Fruit fly (Drosophila melanogaster) whole organism, embryonic: ENCODE measurements around the gene CG43245.

ENCODE experiments used
- Bgb ChIP-seq: fragments of 200-800 bp; sonication (Bioruptor generic); IDR thresholded peaks from 2 replicates; pipeline ENCODE4 v1.3.6; 2022; ENCODE audit warnings: missing biosample characterization, missing genetic modification characterization; ENCODE audit not compliant: partially characterized antibody
- CG10543 ChIP-seq: fragments of 200-800 bp; sonication (Bioruptor generic); optimal IDR thresholded peaks from 3 replicates; lab custom pipeline; 2017; ENCODE audit warnings: missing biosample characterization, mild to moderate bottlenecking, missing genetic modification characterization, moderate library complexity
- CG12769 ChIP-seq: fragments of 200-800 bp; sonication (Bioruptor generic); optimal IDR thresholded peaks from 2 replicates; lab custom pipeline; 2019; ENCODE audit warnings: missing biosample characterization, mild to moderate bottlenecking, missing genetic modification characterization, moderate library complexity
- CG13287 ChIP-seq: fragments of 200-800 bp; sonication (Bioruptor generic); IDR thresholded peaks from 2 replicates; pipeline ENCODE4 v1.3.6; 2022; ENCODE audit warnings: missing biosample characterization, missing genetic modification characterization; ENCODE audit not compliant: partially characterized antibody
- CG13894 ChIP-seq: fragments of 200-800 bp; sonication (Bioruptor generic); optimal IDR thresholded peaks from 3 replicates; lab custom pipeline; 2018; ENCODE audit warnings: missing biosample characterization, mild to moderate bottlenecking, missing genetic modification characterization, moderate library complexity
- CG14014 ChIP-seq: fragments of 200-800 bp; sonication (Bioruptor generic); IDR thresholded peaks from 2 replicates; pipeline ENCODE4 v1.3.6; 2022; ENCODE audit warnings: missing biosample characterization, missing genetic modification characterization
- CG14860 ChIP-seq: fragments of 200-800 bp; sonication (Bioruptor generic); IDR thresholded peaks from 3 replicates; pipeline ENCODE4 v1.3.6; 2022; ENCODE audit warnings: missing biosample characterization, missing genetic modification characterization; ENCODE audit not compliant: partially characterized antibody
- CG15073 ChIP-seq: fragments of 200-800 bp; sonication (Bioruptor generic); optimal IDR thresholded peaks from 2 replicates; lab custom pipeline; 2016; ENCODE audit warnings: missing biosample characterization, missing genetic modification characterization
- CG15696 ChIP-seq: fragments of 200-800 bp; sonication (Bioruptor generic); optimal IDR thresholded peaks from 2 replicates; lab custom pipeline; 2019; ENCODE audit warnings: missing biosample characterization, mild to moderate bottlenecking, missing genetic modification characterization, moderate library complexity
- CG17829 ChIP-seq: fragments of 200-800 bp; optimal IDR thresholded peaks from 2 replicates; lab custom pipeline; 2019; ENCODE audit warnings: missing biosample characterization, mild to moderate bottlenecking, missing genetic modification characterization, moderate library complexity
- CG1832 ChIP-seq: fragments of 200-800 bp; sonication (Bioruptor generic); optimal IDR thresholded peaks from 2 replicates; lab custom pipeline; 2017; ENCODE audit warnings: missing biosample characterization, mild to moderate bottlenecking, missing genetic modification characterization, inconsistent platforms
- CG18599 ChIP-seq: fragments of 200-800 bp; sonication (Bioruptor generic); optimal IDR thresholded peaks from 3 replicates; lab custom pipeline; 2017; ENCODE audit warnings: missing biosample characterization, missing genetic modification characterization, mild to moderate bottlenecking, moderate library complexity, missing genetic modification reagents
- CG2875 ChIP-seq: fragments of 200-800 bp; sonication (Bioruptor generic); optimal IDR thresholded peaks from 2 replicates; lab custom pipeline; 2017; ENCODE audit warnings: missing biosample characterization, mild to moderate bottlenecking, missing genetic modification characterization, missing genetic modification reagents
- CG2889 ChIP-seq: fragments of 200-800 bp; sonication (Bioruptor generic); IDR thresholded peaks from 3 replicates; pipeline ENCODE4 v1.3.6; 2022; ENCODE audit warnings: missing biosample characterization, missing genetic modification characterization
- CG30403 ChIP-seq: fragments of 200-800 bp; sonication (Bioruptor generic); optimal IDR thresholded peaks from 3 replicates; lab custom pipeline; 2016; ENCODE audit warnings: missing biosample characterization, missing genetic modification characterization
- CG31388 ChIP-seq: fragments of 200-800 bp; sonication (Bioruptor generic); optimal IDR thresholded peaks from 2 replicates; lab custom pipeline; 2016; ENCODE audit warnings: missing biosample characterization, missing genetic modification characterization
- CG31441 ChIP-seq: fragments of 200-800 bp; sonication (Bioruptor generic); IDR thresholded peaks from 2 replicates; pipeline ENCODE4 v1.3.6; 2022; ENCODE audit warnings: missing biosample characterization, missing genetic modification characterization
- CG33557 ChIP-seq: fragments of 200-800 bp; sonication (Bioruptor generic); optimal IDR thresholded peaks from 2 replicates; lab custom pipeline; 2019; ENCODE audit warnings: missing biosample characterization, mild to moderate bottlenecking, missing genetic modification characterization, moderate library complexity
- CG43689 ChIP-seq: fragments of 200-800 bp; sonication (Bioruptor generic); IDR thresholded peaks from 2 replicates; pipeline ENCODE4 v1.3.6; 2022; ENCODE audit warnings: missing biosample characterization, missing genetic modification characterization
- CG4820 ChIP-seq: fragments of 200-800 bp; sonication (Bioruptor generic); optimal IDR thresholded peaks from 3 replicates; lab custom pipeline; 2016; ENCODE audit warnings: missing biosample characterization, missing genetic modification characterization
- CG6765 ChIP-seq: fragments of 200-800 bp; sonication (Bioruptor generic); optimal IDR thresholded peaks from 3 replicates; lab custom pipeline; 2017; ENCODE audit warnings: missing biosample characterization, mild to moderate bottlenecking, missing genetic modification characterization
- D ChIP-seq, 2 experiments: fragments of 200-800 bp in 1 of 2; fragments of >200 bp in 1 of 2; sonication (Bioruptor generic) in 1 of 2; optimal IDR thresholded peaks; 2 replicates in 1 of 2; 3 replicates in 1 of 2; lab custom pipeline; 2017; ENCODE audit warnings: mild to moderate bottlenecking in 1 of 2, missing biosample characterization in 1 of 2, missing genetic modification characterization in 1 of 2, missing genetic modification reagents in 1 of 2
- Doc3 ChIP-seq: fragments of 200-800 bp; sonication (Bioruptor generic); IDR thresholded peaks from 3 replicates; pipeline ENCODE4 v1.3.6; 2022; ENCODE audit warnings: missing biosample characterization, missing genetic modification characterization; ENCODE audit not compliant: partially characterized antibody
- E2f2 ChIP-seq: fragments of 200-800 bp; sonication (Bioruptor generic); IDR thresholded peaks from 2 replicates; pipeline ENCODE4 v1.3.6; 2022; ENCODE audit warnings: missing biosample characterization, missing genetic modification characterization
- Fer2 ChIP-seq: fragments of 200-800 bp; sonication (Bioruptor generic); optimal IDR thresholded peaks from 2 replicates; lab custom pipeline; 2018; ENCODE audit warnings: missing biosample characterization, mild to moderate bottlenecking, missing genetic modification characterization, moderate library complexity
- GATAe ChIP-seq: fragments of 200-800 bp; sonication (Bioruptor generic); conservative IDR thresholded peaks from 2 replicates; pipeline ENCODE4 v1.3.6; 2022; ENCODE audit warnings: missing biosample characterization, missing genetic modification characterization
- Hmr ChIP-seq: fragments of 200-800 bp; sonication (Bioruptor generic); optimal IDR thresholded peaks from 3 replicates; lab custom pipeline; 2017; ENCODE audit warnings: mild to moderate bottlenecking, missing biosample characterization, missing genetic modification reagents, missing genetic modification characterization
- Hr51 ChIP-seq, 2 experiments: fragments of 200-800 bp; sonication (Bioruptor generic); optimal IDR thresholded peaks; 2 replicates in 1 of 2; 3 replicates in 1 of 2; lab custom pipeline; 2016 to 2018; ENCODE audit warnings: missing biosample characterization in 2 of 2, missing genetic modification characterization in 2 of 2, mild to moderate bottlenecking in 1 of 2, moderate library complexity in 1 of 2
- Lhr ChIP-seq: fragments of 200-800 bp; sonication (Bioruptor generic); optimal IDR thresholded peaks from 3 replicates; lab custom pipeline; 2017; ENCODE audit warnings: mild to moderate bottlenecking, missing biosample characterization, missing genetic modification reagents, missing genetic modification characterization
- Lpt ChIP-seq: fragments of >200 bp; optimal IDR thresholded peaks from 2 replicates; lab custom pipeline; 2018; ENCODE audit warnings: missing biosample characterization, missing genetic modification characterization
- Mrtf ChIP-seq: fragments of 200-800 bp; sonication (Bioruptor generic); IDR thresholded peaks from 3 replicates; pipeline ENCODE4 v1.3.6; 2022; ENCODE audit warnings: missing biosample characterization, missing genetic modification characterization
- Pdp1 ChIP-seq, 2 experiments: fragments of 200-800 bp; sonication (Bioruptor generic); optimal IDR thresholded peaks; 3 replicates each; lab custom pipeline; 2016; ENCODE audit warnings: missing biosample characterization in 2 of 2, missing genetic modification characterization in 2 of 2, mild to moderate bottlenecking in 1 of 2, moderate library complexity in 1 of 2
- Ravus ChIP-seq: fragments of 200-800 bp; sonication (Bioruptor generic); IDR thresholded peaks from 2 replicates; pipeline ENCODE4 v1.3.6; 2022; ENCODE audit warnings: missing biosample characterization, missing genetic modification characterization
- Side ChIP-seq: fragments of 200-800 bp; sonication (Bioruptor generic); optimal IDR thresholded peaks from 2 replicates; lab custom pipeline; 2016; ENCODE audit warnings: missing biosample characterization, missing genetic modification characterization
- Sin3A ChIP-seq: fragments of >200 bp; optimal IDR thresholded peaks from 2 replicates; lab custom pipeline; 2018
- abd-A ChIP-seq: fragments of 200-800 bp; sonication (Bioruptor generic); optimal IDR thresholded peaks from 3 replicates; lab custom pipeline; 2019; ENCODE audit warnings: missing biosample characterization, mild to moderate bottlenecking, missing genetic modification characterization, moderate library complexity
- btn ChIP-seq: fragments of 200-800 bp; sonication (Bioruptor generic); optimal IDR thresholded peaks from 2 replicates; lab custom pipeline; 2016; ENCODE audit warnings: missing biosample characterization, missing genetic modification characterization
- danr ChIP-seq: fragments of 200-800 bp; sonication (Bioruptor generic); IDR thresholded peaks from 2 replicates; pipeline ENCODE4 v1.3.6; 2022; ENCODE audit warnings: missing biosample characterization, missing genetic modification characterization
- dmrt99B ChIP-seq: fragments of 200-800 bp; sonication (Bioruptor generic); optimal IDR thresholded peaks from 2 replicates; lab custom pipeline; 2018; ENCODE audit warnings: missing biosample characterization, mild to moderate bottlenecking, missing genetic modification characterization, moderate library complexity
- fd3F ChIP-seq: fragments of 200-800 bp; sonication (Bioruptor generic); optimal IDR thresholded peaks from 2 replicates; lab custom pipeline; 2018; ENCODE audit warnings: missing biosample characterization, mild to moderate bottlenecking, missing genetic modification characterization, moderate library complexity
- jing ChIP-seq: fragments of 200-800 bp; sonication (Bioruptor generic); optimal IDR thresholded peaks from 2 replicates; lab custom pipeline; 2018; ENCODE audit warnings: missing biosample characterization, mild to moderate bottlenecking, missing genetic modification characterization
- jumu ChIP-seq: fragments of 200-800 bp; sonication (Bioruptor generic); optimal IDR thresholded peaks from 3 replicates; lab custom pipeline; 2016; ENCODE audit warnings: missing biosample characterization, missing genetic modification characterization
- nerfin-1 ChIP-seq: fragments of 200-800 bp; sonication (Bioruptor generic); optimal IDR thresholded peaks from 3 replicates; lab custom pipeline; 2019; ENCODE audit warnings: missing biosample characterization, mild to moderate bottlenecking, missing genetic modification characterization, moderate library complexity
- oc ChIP-seq: fragments of 200-800 bp; sonication (Bioruptor generic); optimal IDR thresholded peaks from 2 replicates; lab custom pipeline; 2018; ENCODE audit warnings: missing biosample characterization, mild to moderate bottlenecking, missing genetic modification characterization, moderate library complexity
- scrt ChIP-seq: fragments of 200-800 bp; sonication (Bioruptor generic); optimal IDR thresholded peaks from 2 replicates; lab custom pipeline; 2018; ENCODE audit warnings: missing biosample characterization, mild to moderate bottlenecking, missing genetic modification characterization, moderate library complexity
- twi ChIP-seq: fragments of 200-800 bp; optimal IDR thresholded peaks from 2 replicates; lab custom pipeline; 2019; ENCODE audit warnings: missing biosample characterization, mild to moderate bottlenecking, missing genetic modification characterization, moderate library complexity
- unpg ChIP-seq: fragments of 200-800 bp; sonication (Bioruptor generic); optimal IDR thresholded peaks from 3 replicates; lab custom pipeline; 2018; ENCODE audit warnings: missing biosample characterization, mild to moderate bottlenecking, missing genetic modification characterization, moderate library complexity
- usp ChIP-seq: fragments of >200 bp; optimal IDR thresholded peaks from 2 replicates; lab custom pipeline; 2017; ENCODE audit warnings: missing biosample characterization, missing genetic modification characterization

Gene CG43245

DNA sequence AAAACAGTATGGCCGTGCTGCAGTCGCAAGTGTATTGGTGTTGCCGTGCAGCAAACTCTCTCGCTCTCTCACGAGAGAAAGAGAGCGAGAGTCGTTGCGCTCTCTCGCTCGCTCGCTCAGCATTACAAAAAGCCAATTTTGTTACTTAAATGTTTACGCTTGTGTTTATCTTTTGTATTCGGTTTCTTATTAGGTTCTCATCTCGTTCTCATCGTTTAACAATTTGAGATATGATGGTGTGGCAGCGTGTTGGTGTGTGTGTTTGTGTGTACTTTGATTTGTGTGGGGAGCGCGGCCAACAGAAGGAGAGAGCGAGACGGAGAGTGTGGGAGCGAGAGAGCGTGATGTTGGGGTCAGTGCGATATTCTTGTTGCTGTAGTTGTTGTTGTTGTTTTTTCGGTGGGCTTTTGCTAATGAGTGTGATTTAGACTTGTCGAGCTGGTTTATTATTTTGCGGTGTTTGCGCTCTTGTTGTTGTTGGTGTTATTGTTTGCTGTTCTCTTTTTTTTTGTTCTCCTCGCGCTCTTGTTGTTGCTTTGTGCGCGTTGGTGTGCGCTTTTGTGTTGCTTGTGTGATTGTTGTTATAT, 34.5 kb upstream of the CG43245 start (continued):
- TF ChIP-seq CG4820 (GFP tag; lab: Kevin White, UChicago) (no peak), CG6765 (GFP tag; lab: Kevin White, UChicago) (peak; percentile 20), Fer2 (tag; lab: Kevin White, UChicago) (no peak), CG43689 (GFP tag; lab: Robert Waterston, UW) (no peak), Pdp1 (GFP tag; optimal IDR thresholded peaks at IDR 0.05; lab: Kevin White, UChicago) (peak in 1 of 2 experiments; percentile 60), twi (tag; lab: Kevin White, UChicago) (peak; percentile 44), CG12769 (tag; lab: Kevin White, UChicago) (peak; percentile 75), abd-A (tag; lab: Kevin White, UChicago) (peak; percentile 100), Lhr (GFP tag; lab: Kevin White, UChicago) (peak; percentile 1), E2f2 (GFP tag; lab: Robert Waterston, UW) (no peak), fd3F (GFP tag; lab: Kevin White, UChicago) (no peak), unpg (GFP tag; lab: Kevin White, UChicago) (peak; percentile 54), Ravus (GFP tag; lab: Robert Waterston, UW) (no peak), CG30403 (GFP tag; lab: Kevin White, UChicago) (no peak), Hr51 (GFP tag; optimal IDR thresholded peaks at IDR 0.05; lab: Kevin White, UChicago) (peak in 1 of 2 experiments; percentile 51), CG17829 (tag; lab: Kevin White, UChicago) (peak; percentile 26), CG10543 (peak; percentile 90), D (optimal IDR thresholded peaks at IDR 0.05; lab: Kevin White, UChicago) (no peak), D (GFP tag; optimal IDR thresholded peaks at IDR 0.05; lab: Kevin White, UChicago) (peak; percentile 69), Bgb (GFP tag; lab: Robert Waterston, UW) (peak; percentile 41; the same call in 1 of the 2 replicates), jumu (no peak), CG15696 (tag; lab: Kevin White, UChicago) (peak; percentile 49), scrt (peak; percentile 51), Mrtf (GFP tag; lab: Robert Waterston, UW) (no peak), Lpt (no peak), jing (GFP tag; lab: Kevin White, UChicago) (no peak), Side (GFP tag; lab: Kevin White, UChicago) (no peak), CG13894 (peak; percentile 88), CG2875 (GFP tag; lab: Kevin White, UChicago) (no peak), CG2889 (GFP tag; lab: Robert Waterston, UW) (no peak), CG33557 (GFP tag; lab: Kevin White, UChicago) (peak; percentile 55), GATAe (GFP tag; lab: Robert Waterston, UW) (peak; percentile 54), CG31388 (no peak), oc (tag; lab: Kevin White, UChicago) (peak; percentile 84), dmrt99B (tag; lab: Kevin White, UChicago) (peak; percentile 43), CG14860 (GFP tag; lab: Robert Waterston, UW) (no peak), usp (GFP tag; lab: Kevin White, UChicago) (no peak), Sin3A (lab: Kevin White, UChicago) (no peak), Doc3 (no peak), CG31441 (no peak), CG14014 (GFP tag; lab: Robert Waterston, UW) (peak; percentile 23; the same call in 1 of the 2 replicates), Hmr (GFP tag; lab: Kevin White, UChicago) (peak; percentile 52), nerfin-1 (tag; lab: Kevin White, UChicago) (peak; percentile 51), CG1832 (GFP tag; lab: Kevin White, UChicago) (peak; percentile 87), CG13287 (peak; percentile 21; the same call in 1 of the 2 replicates), CG15073 (GFP tag; lab: Kevin White, UChicago) (no peak), danr (GFP tag; lab: Robert Waterston, UW) (no peak), CG18599 (GFP tag; lab: Kevin White, UChicago) (peak; percentile 68), btn (no peak)
